Worm (Caenorhabditis elegans): ENCODE results near the gene H10D18.1.

DNA sequence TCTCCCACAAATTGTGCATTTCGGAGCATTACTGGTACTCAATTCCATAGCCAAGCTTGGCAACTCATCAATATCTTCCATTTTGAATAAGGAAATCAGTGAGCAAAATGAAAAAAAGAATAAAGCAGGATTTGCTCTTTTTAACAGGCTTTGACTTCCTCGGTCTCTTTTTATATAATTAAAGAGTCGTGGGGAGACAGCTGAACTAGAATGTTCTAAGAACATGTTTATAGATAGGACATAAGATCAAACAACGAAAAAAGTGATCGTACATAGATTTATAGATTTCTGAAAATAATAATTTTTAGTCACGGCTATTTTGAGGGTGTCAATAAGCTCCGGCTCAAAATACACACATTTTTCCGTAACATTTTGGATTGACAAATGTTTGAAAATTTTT lies 45.1 kb downstream of the H10D18.1 start, which contains the start of gene nhr-189:
- no peak for TF ChIP-seq him-1 (tag; optimal IDR thresholded peaks at IDR 0.05)
- TF ChIP-seq dao-5 (tag; optimal IDR thresholded peaks at IDR 0.05), result no peak
- no peak for TF ChIP-seq W03F9.2 (tag; optimal IDR thresholded peaks at IDR 0.05)

Measured in whole organism, L4/young adult.